Fruit fly (Drosophila melanogaster): ENCODE data around the gene Spt3.

DNA sequence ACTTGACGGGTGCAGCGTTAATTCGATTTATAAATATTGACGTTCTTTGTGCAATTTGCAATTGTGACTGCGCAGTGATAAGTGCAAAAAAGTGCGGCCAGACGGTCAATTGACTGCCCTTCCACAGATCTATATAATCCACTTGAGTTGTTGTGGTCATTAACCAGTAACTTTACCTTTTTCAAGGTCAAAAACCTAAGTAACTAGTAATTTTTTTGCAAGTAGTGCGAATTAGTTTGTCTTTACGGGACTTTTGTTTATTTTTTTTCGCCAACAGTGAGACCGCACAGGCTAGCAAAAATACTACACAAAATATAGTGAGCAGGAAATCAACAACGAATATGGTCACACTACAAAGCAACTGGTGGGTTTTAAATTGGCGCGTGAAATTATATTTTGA is 42.3 kb upstream of the Spt3 start, which contains the start of gene Tango9:
- no peak for TF ChIP-seq toe (GFP tag; optimal IDR thresholded peaks at IDR 0.05)
- TF ChIP-seq cnc (optimal IDR thresholded peaks at IDR 0.05), result no peak
- peak; percentile 49 for TF ChIP-seq cic (GFP tag; optimal IDR thresholded peaks at IDR 0.05)
- TF ChIP-seq ovo (GFP tag; optimal IDR thresholded peaks at IDR 0.05), result peak; percentile 33
- TF ChIP-seq CG5204 (GFP tag; optimal IDR thresholded peaks at IDR 0.05), result no peak
- no peak for TF ChIP-seq kay (GFP tag; ENCODE audit: borderline replicate concordance)
- TF ChIP-seq CG11617 (GFP tag; optimal IDR thresholded peaks at IDR 0.05), result no peak
- TF ChIP-seq Clk (GFP tag; optimal IDR thresholded peaks at IDR 0.05), result no peak
- TF ChIP-seq CG7045 (GFP tag; optimal IDR thresholded peaks at IDR 0.05), result no peak

Measured in whole organism, adult.